Fruit fly (Drosophila melanogaster): ENCODE results near the gene Mur18B.

The Mur18B gene

dm6 chrX:19201630-19202029 is 11.4 kb upstream of the Mur18B start, which contains the start of gene CG7990 (continued):
- TF ChIP-seq CG14965 (GFP tag; optimal IDR thresholded peaks at IDR 0.05; ENCODE audit: borderline replicate concordance) = no peak
- no peak for TF ChIP-seq ab (GFP tag; optimal IDR thresholded peaks at IDR 0.05)
- TF ChIP-seq tgo (GFP tag; IDR thresholded peaks at IDR 0.05) = no peak
- TF ChIP-seq gce (GFP tag; IDR thresholded peaks at IDR 0.05) = no peak
- no peak for TF ChIP-seq D19A (tag; optimal IDR thresholded peaks at IDR 0.05)
- no peak for TF ChIP-seq YL-1 (GFP tag; optimal IDR thresholded peaks at IDR 0.05)
- TF ChIP-seq E2f2 (GFP tag; IDR thresholded peaks at IDR 0.05) = peak; percentile 63
- TF ChIP-seq ERR (GFP tag; optimal IDR thresholded peaks at IDR 0.05) = no peak
- no peak for TF ChIP-seq CG15601 (tag; optimal IDR thresholded peaks at IDR 0.05)
- TF ChIP-seq CG4328 (GFP tag; optimal IDR thresholded peaks at IDR 0.05) = no peak
- no peak for TF ChIP-seq insv (GFP tag; optimal IDR thresholded peaks at IDR 0.05)
- no peak for TF ChIP-seq CG1602 (GFP tag; optimal IDR thresholded peaks at IDR 0.05)
- no peak for TF ChIP-seq cg (GFP tag; optimal IDR thresholded peaks at IDR 0.05)
- no peak for TF ChIP-seq zfh2 (GFP tag; optimal IDR thresholded peaks at IDR 0.05)
- TF ChIP-seq CG8359 (GFP tag; optimal IDR thresholded peaks at IDR 0.05; ENCODE audit: borderline replicate concordance) = no peak
- TF ChIP-seq Atf3 (GFP tag; optimal IDR thresholded peaks at IDR 0.05) = no peak
- no peak for TF ChIP-seq CG5245 (GFP tag; optimal IDR thresholded peaks at IDR 0.05)
- no peak for TF ChIP-seq CG8924 (tag; optimal IDR thresholded peaks at IDR 0.05)
- no peak for TF ChIP-seq CG12391 (tag; optimal IDR thresholded peaks at IDR 0.05)
- no peak for TF ChIP-seq HmgD (GFP tag; optimal IDR thresholded peaks at IDR 0.05)
- TF ChIP-seq seq (GFP tag; IDR thresholded peaks at IDR 0.05) = no peak
- TF ChIP-seq CG7928 (GFP tag; optimal IDR thresholded peaks at IDR 0.05) = no peak
- no peak for TF ChIP-seq run (tag; optimal IDR thresholded peaks at IDR 0.05)
- TF ChIP-seq CG18476 (GFP tag; optimal IDR thresholded peaks at IDR 0.05) = no peak
- TF ChIP-seq CG31224 (GFP tag; IDR thresholded peaks at IDR 0.05) = no peak
- no peak for TF ChIP-seq Vsx1 (GFP tag; optimal IDR thresholded peaks at IDR 0.05)
- peak; percentile 4 for TF ChIP-seq CG33213 (GFP tag; optimal IDR thresholded peaks at IDR 0.05)
- TF ChIP-seq kah (GFP tag; optimal IDR thresholded peaks at IDR 0.05) = no peak
- TF ChIP-seq ro (GFP tag; IDR thresholded peaks at IDR 0.05) = no peak
- no peak for TF ChIP-seq Blimp-1 (GFP tag; optimal IDR thresholded peaks at IDR 0.05)
- no peak for TF ChIP-seq CG10366 (GFP tag; IDR thresholded peaks at IDR 0.05)
- TF ChIP-seq Nf-YA (GFP tag; IDR thresholded peaks at IDR 0.05) = no peak
- no peak for TF ChIP-seq CG3847 (GFP tag; IDR thresholded peaks at IDR 0.05)
- TF ChIP-seq CG17186 (GFP tag; optimal IDR thresholded peaks at IDR 0.05) = peak; percentile 27
- TF ChIP-seq CG6254 (GFP tag; optimal IDR thresholded peaks at IDR 0.05) = no peak
- TF ChIP-seq trem (tag; optimal IDR thresholded peaks at IDR 0.05) = no peak
- no peak for TF ChIP-seq Sox102F (GFP tag; optimal IDR thresholded peaks at IDR 0.05)
- TF ChIP-seq NFAT (GFP tag; IDR thresholded peaks at IDR 0.05) = no peak
- no peak for TF ChIP-seq Usf (GFP tag; optimal IDR thresholded peaks at IDR 0.05)
- no peak for TF ChIP-seq h (optimal IDR thresholded peaks at IDR 0.05)
- TF ChIP-seq CG32772 (GFP tag; IDR thresholded peaks at IDR 0.05) = no peak
- no peak for TF ChIP-seq NC2α (GFP tag; optimal IDR thresholded peaks at IDR 0.05)
- no peak for TF ChIP-seq CG4360 (GFP tag; IDR thresholded peaks at IDR 0.05)
- TF ChIP-seq Spps (tag; optimal IDR thresholded peaks at IDR 0.05) = no peak
- no peak for TF ChIP-seq CG42726 (GFP tag; IDR thresholded peaks at IDR 0.05; ENCODE audit: partially characterized antibody)
- no peak for TF ChIP-seq CG17568 (GFP tag; optimal IDR thresholded peaks at IDR 0.05)
- no peak for TF ChIP-seq sqz (GFP tag; optimal IDR thresholded peaks at IDR 0.05)
- TF ChIP-seq CG4404 (GFP tag; IDR thresholded peaks at IDR 0.05) = no peak
- no peak for TF ChIP-seq trh (GFP tag; optimal IDR thresholded peaks at IDR 0.05)
- no peak for TF ChIP-seq CG2129 (GFP tag; IDR thresholded peaks at IDR 0.05; ENCODE audit: partially characterized antibody)
- peak; percentile 53 for TF ChIP-seq Dp (GFP tag; optimal IDR thresholded peaks at IDR 0.05)
- no peak for TF ChIP-seq pum (GFP tag; optimal IDR thresholded peaks at IDR 0.05)
- peak; percentile 7 for TF ChIP-seq CTCF (GFP tag; optimal IDR thresholded peaks at IDR 0.05)
